Fruit fly (Drosophila melanogaster): ENCODE measurements around the gene L2HGDH.

DNA sequence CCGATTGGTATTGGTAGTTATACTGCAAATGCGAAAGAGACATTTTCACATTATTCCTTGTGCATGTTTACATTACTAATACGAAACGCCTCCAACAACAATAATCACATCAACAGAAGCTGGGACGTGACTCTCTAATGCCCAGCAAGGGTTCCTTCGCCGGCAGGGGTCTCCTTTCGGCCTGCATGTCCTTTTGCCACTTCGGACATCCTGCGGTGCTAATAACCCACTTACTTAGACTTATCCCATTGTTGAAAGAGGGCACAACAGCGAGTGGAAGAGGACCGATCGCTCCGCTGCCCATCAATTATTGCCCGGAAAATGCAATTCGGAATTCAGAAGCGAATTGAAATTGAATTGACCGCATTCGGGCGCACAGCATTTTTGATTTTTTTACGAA lies 48.3 kb downstream of the L2HGDH start:
- no peak for TF ChIP-seq pad (GFP tag; optimal IDR thresholded peaks at IDR 0.05)
- no peak for TF ChIP-seq cic (GFP tag; optimal IDR thresholded peaks at IDR 0.05)
- no peak for TF ChIP-seq CG5204 (GFP tag; optimal IDR thresholded peaks at IDR 0.05)
- TF ChIP-seq Hr96 (GFP tag; optimal IDR thresholded peaks at IDR 0.05) = no peak
- no peak for TF ChIP-seq ovo (GFP tag; optimal IDR thresholded peaks at IDR 0.05)
- TF ChIP-seq toe (GFP tag; optimal IDR thresholded peaks at IDR 0.05) = no peak
- no peak for TF ChIP-seq kay (GFP tag; ENCODE audit: borderline replicate concordance)
- TF ChIP-seq tj (GFP tag; optimal IDR thresholded peaks at IDR 0.05) = no peak
- no peak for TF ChIP-seq Clk (GFP tag; optimal IDR thresholded peaks at IDR 0.05)
- no peak for TF ChIP-seq Crg-1 (GFP tag; optimal IDR thresholded peaks at IDR 0.05)
- no peak for TF ChIP-seq CG7101 (tag; optimal IDR thresholded peaks at IDR 0.05)
- no peak for TF ChIP-seq CG12768 (GFP tag; optimal IDR thresholded peaks at IDR 0.05)
